Worm (Caenorhabditis elegans): ENCODE data around the gene T09F3.4.

- TF ChIP-seq ceh-2 (tag; optimal IDR thresholded peaks at IDR 0.05): no peak
- TF ChIP-seq elt-4 (tag; optimal IDR thresholded peaks at IDR 0.05): no peak
- no peak for TF ChIP-seq odd-2 (tag; optimal IDR thresholded peaks at IDR 0.05)
- peak; percentile 54 for TF ChIP-seq ceh-34 (tag; optimal IDR thresholded peaks at IDR 0.05)
- TF ChIP-seq pha-4 (tag; optimal IDR thresholded peaks at IDR 0.05): no peak
- no peak for TF ChIP-seq elt-2 (tag; optimal IDR thresholded peaks at IDR 0.05)
- no peak for TF ChIP-seq ama-1 (optimal IDR thresholded peaks at IDR 0.05)
- TF ChIP-seq sox-2 (GFP tag; IDR thresholded peaks at IDR 0.05): no peak
- TF ChIP-seq madf-2 (tag; optimal IDR thresholded peaks at IDR 0.05): peak; percentile 18
- TF ChIP-seq dve-1 (tag; optimal IDR thresholded peaks at IDR 0.05): peak; percentile 34
- TF ChIP-seq unc-42 (tag; optimal IDR thresholded peaks at IDR 0.05): no peak
- no peak for TF ChIP-seq hlh-30 (tag; optimal IDR thresholded peaks at IDR 0.05; ENCODE audit: insufficient read depth)
- TF ChIP-seq unc-86 (tag; optimal IDR thresholded peaks at IDR 0.05): no peak
Observed at ce11 chrII:10384680-10385383, 10.7 kb upstream of the T09F3.4 start, which contains the start of gene ztf-27.

Measured in whole organism, late embryonic.